Fruit fly (Drosophila melanogaster) whole organism, embryonic: ENCODE results near the gene Girdin.
A peak's percentile ranks its signal among the peaks of the same experiment; 100 is the strongest.

Experiments
- CG13624 ChIP-seq: fragments of 200-800 bp; sonication (Bioruptor generic); optimal IDR thresholded peaks from 2 replicates; lab custom pipeline; 2016; ENCODE audit warnings: missing biosample characterization, missing genetic modification characterization
- CG15011 ChIP-seq: fragments of 200-800 bp; sonication (Bioruptor generic); optimal IDR thresholded peaks from 3 replicates; lab custom pipeline; 2018; ENCODE audit warnings: missing biosample characterization, mild to moderate bottlenecking, missing genetic modification characterization
- CG15601 ChIP-seq: fragments of 200-800 bp; sonication (Bioruptor generic); optimal IDR thresholded peaks from 3 replicates; lab custom pipeline; 2019; ENCODE audit warnings: missing biosample characterization, mild to moderate bottlenecking, missing genetic modification characterization, moderate library complexity
- CG15696 ChIP-seq: fragments of 200-800 bp; sonication (Bioruptor generic); optimal IDR thresholded peaks from 2 replicates; lab custom pipeline; 2019; ENCODE audit warnings: missing biosample characterization, mild to moderate bottlenecking, missing genetic modification characterization, moderate library complexity
- CG2678 ChIP-seq: fragments of 200-800 bp; sonication (Bioruptor generic); optimal IDR thresholded peaks from 3 replicates; lab custom pipeline; 2019; ENCODE audit warnings: missing biosample characterization, mild to moderate bottlenecking, missing genetic modification characterization, moderate library complexity
- CG2712 ChIP-seq: fragments of 200-800 bp; optimal IDR thresholded peaks from 3 replicates; lab custom pipeline; 2019; ENCODE audit warnings: missing biosample characterization, mild to moderate bottlenecking, missing genetic modification characterization, moderate library complexity
- CG30403 ChIP-seq: fragments of 200-800 bp; sonication (Bioruptor generic); optimal IDR thresholded peaks from 3 replicates; lab custom pipeline; 2016; ENCODE audit warnings: missing biosample characterization, missing genetic modification characterization
- CG30431 ChIP-seq: fragments of 200-800 bp; sonication (Bioruptor generic); optimal IDR thresholded peaks from 2 replicates; lab custom pipeline; 2017; ENCODE audit warnings: missing biosample characterization, missing genetic modification characterization
- CG34422 ChIP-seq: fragments of 200-800 bp; sonication (Bioruptor generic); IDR thresholded peaks from 3 replicates; pipeline ENCODE4 v1.3.6; 2022; ENCODE audit warnings: missing biosample characterization, missing genetic modification characterization
- CG3847 ChIP-seq: fragments of 200-800 bp; sonication (Bioruptor generic); IDR thresholded peaks from 2 replicates; pipeline ENCODE4 v1.3.6; 2022; ENCODE audit warnings: missing biosample characterization, missing genetic modification characterization
- CG5245 ChIP-seq: fragments of 200-800 bp; sonication (Bioruptor generic); optimal IDR thresholded peaks from 3 replicates; lab custom pipeline; 2016; ENCODE audit warnings: missing biosample characterization, missing genetic modification characterization
- CG6254 ChIP-seq: fragments of 200-800 bp; sonication (Bioruptor generic); optimal IDR thresholded peaks from 3 replicates; lab custom pipeline; 2017; ENCODE audit warnings: mild to moderate bottlenecking, missing biosample characterization, missing genetic modification reagents, missing genetic modification characterization
- CG6654 ChIP-seq: fragments of 200-800 bp; sonication (Bioruptor generic); optimal IDR thresholded peaks from 2 replicates; lab custom pipeline; 2017; ENCODE audit warnings: missing biosample characterization, mild to moderate bottlenecking, missing genetic modification characterization
- CG6854 ChIP-seq: fragments of 200-800 bp; sonication (Bioruptor generic); optimal IDR thresholded peaks from 3 replicates; lab custom pipeline; 2017; ENCODE audit warnings: missing biosample characterization, mild to moderate bottlenecking, missing genetic modification characterization
- CG7357 ChIP-seq: fragments of 200-800 bp; sonication (Bioruptor generic); IDR thresholded peaks from 3 replicates; pipeline ENCODE4 v1.3.6; 2022; ENCODE audit warnings: missing biosample characterization, missing genetic modification characterization
- CG7786 ChIP-seq: fragments of 200-800 bp; sonication (Bioruptor generic); optimal IDR thresholded peaks from 2 replicates; lab custom pipeline; 2016; ENCODE audit warnings: missing biosample characterization, missing genetic modification characterization
- CG8359 ChIP-seq: fragments of 200-800 bp; sonication (Bioruptor generic); optimal IDR thresholded peaks from 2 replicates; lab custom pipeline; 2017; ENCODE audit warnings: missing biosample characterization, mild to moderate bottlenecking, missing genetic modification characterization, borderline replicate concordance
- CG9727 ChIP-seq: fragments of 200-800 bp; sonication (Bioruptor generic); optimal IDR thresholded peaks from 3 replicates; lab custom pipeline; 2017; ENCODE audit warnings: missing biosample characterization, mild to moderate bottlenecking, missing genetic modification characterization
- Dbx ChIP-seq: fragments of 200-800 bp; sonication (Bioruptor generic); IDR thresholded peaks from 3 replicates; pipeline ENCODE4 v1.3.6; 2022; ENCODE audit warnings: missing biosample characterization, missing genetic modification characterization
- Dref ChIP-seq: fragments of 200-800 bp; sonication (Bioruptor generic); IDR thresholded peaks from 2 replicates; pipeline ENCODE4 v1.3.6; 2022; ENCODE audit warnings: missing biosample characterization, missing genetic modification characterization
- Hmr ChIP-seq: fragments of 200-800 bp; sonication (Bioruptor generic); optimal IDR thresholded peaks from 3 replicates; lab custom pipeline; 2017; ENCODE audit warnings: mild to moderate bottlenecking, missing biosample characterization, missing genetic modification reagents, missing genetic modification characterization
- NC2α ChIP-seq: fragments of 200-800 bp; sonication (Bioruptor generic); optimal IDR thresholded peaks from 2 replicates; lab custom pipeline; 2016; ENCODE audit warnings: missing biosample characterization, missing genetic modification characterization
- Nf-YC ChIP-seq: fragments of 200-800 bp; optimal IDR thresholded peaks from 3 replicates; lab custom pipeline; 2019; ENCODE audit warnings: missing biosample characterization, mild to moderate bottlenecking, missing genetic modification characterization, moderate library complexity
- Pdp1 ChIP-seq, 2 experiments: fragments of 200-800 bp; sonication (Bioruptor generic); optimal IDR thresholded peaks; 3 replicates each; lab custom pipeline; 2016; ENCODE audit warnings: missing biosample characterization in 2 of 2, missing genetic modification characterization in 2 of 2, mild to moderate bottlenecking in 1 of 2, moderate library complexity in 1 of 2
- Ravus ChIP-seq: fragments of 200-800 bp; sonication (Bioruptor generic); IDR thresholded peaks from 2 replicates; pipeline ENCODE4 v1.3.6; 2022; ENCODE audit warnings: missing biosample characterization, missing genetic modification characterization
- Tbp ChIP-seq: fragments of >200 bp; optimal IDR thresholded peaks from 2 replicates; lab custom pipeline; 2018; ENCODE audit warnings: missing biosample characterization, missing genetic modification characterization
- YL-1 ChIP-seq: fragments of 200-800 bp; sonication (Bioruptor generic); optimal IDR thresholded peaks from 3 replicates; lab custom pipeline; 2017; ENCODE audit warnings: missing biosample characterization, mild to moderate bottlenecking, missing genetic modification characterization
- ato ChIP-seq: fragments of 200-800 bp; sonication (Bioruptor generic); IDR thresholded peaks from 2 replicates; pipeline ENCODE4 v1.3.6; 2022; ENCODE audit warnings: missing biosample characterization, missing genetic modification characterization; ENCODE audit not compliant: partially characterized antibody
- bbx ChIP-seq: fragments of 200-800 bp; sonication (Bioruptor generic); IDR thresholded peaks from 2 replicates; pipeline ENCODE4 v1.3.6; 2022; ENCODE audit warnings: missing biosample characterization, missing genetic modification characterization; ENCODE audit not compliant: partially characterized antibody
- br ChIP-seq: fragments of >200 bp; optimal IDR thresholded peaks from 2 replicates; lab custom pipeline; 2017
- bsh ChIP-seq, 2 experiments: fragments of 200-800 bp; sonication (Bioruptor generic); optimal IDR thresholded peaks; 2 replicates each; lab custom pipeline; 2017 to 2018; ENCODE audit warnings: mild to moderate bottlenecking in 2 of 2, missing biosample characterization in 2 of 2, missing genetic modification characterization in 2 of 2, moderate library complexity in 1 of 2
- crp ChIP-seq, 2 experiments: fragments of 200-800 bp; sonication (Bioruptor generic); optimal IDR thresholded peaks; 2 replicates in 1 of 2; 3 replicates in 1 of 2; lab custom pipeline; 2017; ENCODE audit warnings: missing biosample characterization in 2 of 2, missing genetic modification characterization in 2 of 2, mild to moderate bottlenecking in 1 of 2, moderate library complexity in 1 of 2
- dmrt11E ChIP-seq: fragments of 200-800 bp; sonication (Bioruptor generic); optimal IDR thresholded peaks from 3 replicates; lab custom pipeline; 2018; ENCODE audit warnings: missing biosample characterization, mild to moderate bottlenecking, missing genetic modification characterization, moderate library complexity
- grau ChIP-seq: fragments of 200-800 bp; optimal IDR thresholded peaks from 3 replicates; lab custom pipeline; 2019; ENCODE audit warnings: missing biosample characterization, mild to moderate bottlenecking, missing genetic modification characterization, moderate library complexity
- grn ChIP-seq: fragments of 200-800 bp; sonication (Bioruptor generic); optimal IDR thresholded peaks from 3 replicates; lab custom pipeline; 2017; ENCODE audit warnings: missing biosample characterization, missing genetic modification characterization
- hkb ChIP-seq, 2 experiments: fragments of 200-800 bp in 1 of 2; fragments of >200 bp in 1 of 2; sonication (Bioruptor generic) in 1 of 2; IDR thresholded peaks in 1 of 2; optimal IDR thresholded peaks in 1 of 2; 2 replicates each; pipeline versions ENCODE4 v1.3.6 to Lab custom; 2017 to 2022; ENCODE audit warnings: missing biosample characterization in 1 of 2, missing genetic modification characterization in 1 of 2
- inv ChIP-seq: fragments of 200-800 bp; sonication (Bioruptor generic); IDR thresholded peaks from 2 replicates; pipeline ENCODE4 v1.3.6; 2022; ENCODE audit warnings: missing biosample characterization, missing genetic modification characterization; ENCODE audit not compliant: partially characterized antibody
- kni ChIP-seq: fragments of 200-800 bp; sonication (Bioruptor generic); optimal IDR thresholded peaks from 3 replicates; lab custom pipeline; 2017; ENCODE audit warnings: mild to moderate bottlenecking, missing biosample characterization, missing genetic modification reagents, missing genetic modification characterization
- lab ChIP-seq: fragments of 200-800 bp; sonication (Bioruptor generic); optimal IDR thresholded peaks from 3 replicates; lab custom pipeline; 2017; ENCODE audit warnings: missing biosample characterization, missing genetic modification characterization, mild to moderate bottlenecking, moderate library complexity, missing genetic modification reagents
- pfk ChIP-seq: fragments of 200-800 bp; sonication (Bioruptor generic); optimal IDR thresholded peaks from 2 replicates; lab custom pipeline; 2018; ENCODE audit warnings: missing biosample characterization, mild to moderate bottlenecking, missing genetic modification characterization, moderate library complexity
- pho ChIP-seq: fragments of 200-800 bp; sonication (Bioruptor generic); optimal IDR thresholded peaks from 2 replicates; lab custom pipeline; 2016; ENCODE audit warnings: missing biosample characterization, missing genetic modification characterization
- pros ChIP-seq: fragments of 200-800 bp; sonication (Bioruptor generic); optimal IDR thresholded peaks from 3 replicates; lab custom pipeline; 2019; ENCODE audit warnings: missing biosample characterization, mild to moderate bottlenecking, missing genetic modification characterization, moderate library complexity
- psq ChIP-seq: fragments of 200-800 bp; sonication (Bioruptor generic); optimal IDR thresholded peaks from 2 replicates; lab custom pipeline; 2017; ENCODE audit warnings: missing biosample characterization, missing genetic modification characterization
- schlank ChIP-seq: fragments of 200-800 bp; sonication (Bioruptor generic); optimal IDR thresholded peaks from 2 replicates; lab custom pipeline; 2018; ENCODE audit warnings: missing biosample characterization, mild to moderate bottlenecking, missing genetic modification characterization
- sim ChIP-seq: fragments of 200-800 bp; sonication (Bioruptor generic); IDR thresholded peaks from 2 replicates; pipeline ENCODE4 v1.3.6; 2022; ENCODE audit warnings: missing biosample characterization, missing genetic modification characterization
- ssp ChIP-seq: fragments of 200-800 bp; sonication (Bioruptor generic); IDR thresholded peaks from 2 replicates; pipeline ENCODE4 v1.3.6; 2022; ENCODE audit warnings: missing biosample characterization, missing genetic modification characterization
- vnd ChIP-seq: fragments of 200-800 bp; sonication (Bioruptor generic); IDR thresholded peaks from 3 replicates; pipeline ENCODE4 v1.3.6; 2022; ENCODE audit warnings: missing biosample characterization, missing genetic modification characterization; ENCODE audit not compliant: partially characterized antibody

The Girdin gene

DNA sequence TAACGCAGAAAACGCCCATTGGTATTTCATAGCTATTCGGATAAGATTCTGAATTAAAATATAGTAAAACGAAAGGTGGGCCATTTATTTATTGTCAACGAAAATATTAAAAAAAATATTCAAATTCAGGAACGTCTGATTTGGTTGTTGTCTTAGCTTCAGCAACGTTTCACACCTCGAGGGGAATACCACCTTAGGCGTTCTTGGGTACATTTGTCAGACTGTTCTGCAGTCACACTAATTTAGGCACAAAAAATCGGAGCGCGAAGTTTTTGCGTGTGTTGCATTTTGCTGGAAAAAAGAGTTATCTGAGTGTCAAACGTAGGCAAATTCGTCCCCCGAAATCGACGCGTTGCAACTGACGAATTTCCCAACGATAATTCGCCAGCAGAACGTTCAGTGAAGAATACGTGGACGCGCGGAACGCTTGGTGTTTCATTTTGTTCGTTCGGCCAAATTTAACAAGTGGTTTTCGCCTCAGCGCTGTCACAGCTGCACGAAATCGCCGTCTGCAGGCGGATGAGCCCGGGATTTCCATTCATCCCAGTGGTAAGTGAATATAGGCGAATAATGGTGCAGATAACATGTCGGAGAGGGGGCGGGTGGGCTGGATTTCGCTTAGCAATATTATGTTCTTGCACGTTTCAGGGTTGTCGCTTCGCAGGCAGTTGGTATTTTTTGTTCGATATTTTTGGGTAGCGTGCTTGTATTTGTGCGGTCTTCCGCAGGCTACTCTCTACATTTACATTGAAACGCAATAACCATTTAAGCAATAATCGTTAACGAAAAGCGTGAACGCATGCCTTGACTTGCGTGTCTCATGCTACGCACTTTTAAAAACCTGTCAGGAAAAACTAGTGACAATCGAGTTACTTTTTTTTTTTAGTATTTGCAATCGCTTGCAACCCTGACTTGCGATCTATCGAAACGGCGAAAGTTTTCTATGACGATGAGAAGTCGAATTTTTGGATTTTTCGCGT lies 46.3 kb downstream of the Girdin start, which contains the start of gene Larp4B (continued):
- TF ChIP-seq CG34422 (GFP tag; lab: Robert Waterston, UW) (peak; percentile 56; the same call in 2 of the 3 replicates), dmrt11E (no peak), CG7357 (GFP tag; lab: Robert Waterston, UW) (0 out of 3 replicates have a peak, but pooled peaks have one; percentile 21), schlank (tag; lab: Kevin White, UChicago) (no peak), CG13624 (GFP tag; lab: Kevin White, UChicago) (peak; percentile 58), CG7786 (no peak), Nf-YC (tag; lab: Kevin White, UChicago) (no peak), kni (GFP tag; lab: Kevin White, UChicago) (no peak), sim (GFP tag; lab: Robert Waterston, UW) (no peak), pros (GFP tag; lab: Kevin White, UChicago) (no peak), CG6254 (GFP tag; lab: Kevin White, UChicago) (no peak), grn (GFP tag; lab: Kevin White, UChicago) (no peak), CG15011 (GFP tag; lab: Kevin White, UChicago) (no peak), Ravus (GFP tag; lab: Robert Waterston, UW) (no peak), YL-1 (GFP tag; lab: Kevin White, UChicago) (peak; percentile 40), grau (peak; percentile 38), pfk (peak; percentile 91), lab (GFP tag; lab: Kevin White, UChicago) (no peak), Tbp (GFP tag; lab: Kevin White, UChicago) (no peak), hkb (optimal IDR thresholded peaks at IDR 0.05; lab: Kevin White, UChicago) (peak; percentile 42), hkb (GFP tag; IDR thresholded peaks at IDR 0.05; lab: Robert Waterston, UW) (no peak), crp (GFP tag; optimal IDR thresholded peaks at IDR 0.05; lab: Kevin White, UChicago) (peak in 1 of 2 experiments; percentile 40), inv (GFP tag; lab: Robert Waterston, UW) (peak; percentile 59; the same call in 1 of the 2 replicates), Hmr (GFP tag; lab: Kevin White, UChicago) (peak; percentile 41), ssp (GFP tag; lab: Robert Waterston, UW) (no peak), CG5245 (GFP tag; lab: Kevin White, UChicago) (no peak), NC2α (GFP tag; lab: Kevin White, UChicago) (no peak), pho (no peak), CG2712 (tag; lab: Kevin White, UChicago) (peak; percentile 19), CG2678 (tag; lab: Kevin White, UChicago) (no peak), bbx (peak; percentile 57), ato (GFP tag; lab: Robert Waterston, UW) (peak; percentile 21; the same call in 1 of the 2 replicates), CG15696 (tag; lab: Kevin White, UChicago) (no peak), Dbx (GFP tag; lab: Robert Waterston, UW) (peak; percentile 44; the same call in 1 of the 3 replicates), br (lab: Kevin White, UChicago) (no peak), CG6854 (GFP tag; lab: Kevin White, UChicago) (no peak), CG30431 (GFP tag; lab: Kevin White, UChicago) (no peak), Pdp1 (GFP tag; optimal IDR thresholded peaks at IDR 0.05; lab: Kevin White, UChicago) (peak in 1 of 2 experiments; percentile 30), CG6654 (GFP tag; lab: Kevin White, UChicago) (no peak), CG9727 (GFP tag; lab: Kevin White, UChicago) (peak; percentile 19), psq (GFP tag; lab: Kevin White, UChicago) (no peak), Dref (GFP tag; lab: Robert Waterston, UW) (peak; percentile 59), CG15601 (peak; percentile 6), CG30403 (GFP tag; lab: Kevin White, UChicago) (no peak), CG3847 (GFP tag; lab: Robert Waterston, UW) (peak; percentile 47), vnd (peak; percentile 71), bsh (GFP tag; optimal IDR thresholded peaks at IDR 0.05; lab: Kevin White, UChicago) (no peak), CG8359 (GFP tag; lab: Kevin White, UChicago) (no peak)
